Worm (Caenorhabditis elegans): ENCODE results near the gene C35B8.3.

DNA sequence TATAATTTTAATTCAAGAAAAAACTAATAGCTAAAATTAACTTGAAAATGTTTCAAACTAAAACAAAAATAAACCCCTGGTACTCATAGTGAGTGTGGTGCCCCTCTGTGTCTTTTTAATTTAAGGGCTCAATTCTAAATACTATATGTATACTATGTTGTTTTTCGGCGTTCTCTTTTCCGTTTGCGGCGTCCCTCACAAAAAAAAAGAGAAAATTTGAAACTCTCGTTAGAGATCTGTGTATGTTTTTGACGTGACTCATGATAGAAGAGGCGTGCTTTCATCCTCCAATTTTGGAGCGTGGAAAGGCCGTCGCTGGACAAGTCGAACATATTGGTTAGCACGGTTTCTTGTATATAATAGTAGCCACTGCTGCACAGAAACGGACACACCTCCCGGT, 37.8 kb downstream of the C35B8.3 start, which contains the start of gene pes-8:
- no peak for TF ChIP-seq ama-1 (optimal IDR thresholded peaks at IDR 0.05)
- no peak for TF ChIP-seq nhr-11 (tag; optimal IDR thresholded peaks at IDR 0.05)
- no peak for TF ChIP-seq lin-13 (GFP tag; optimal IDR thresholded peaks at IDR 0.05)
- TF ChIP-seq mdl-1 (tag; optimal IDR thresholded peaks at IDR 0.05): no peak

All from whole organism, L2 larva.